Worm (Caenorhabditis elegans): ENCODE measurements around the gene his-4.

DNA sequence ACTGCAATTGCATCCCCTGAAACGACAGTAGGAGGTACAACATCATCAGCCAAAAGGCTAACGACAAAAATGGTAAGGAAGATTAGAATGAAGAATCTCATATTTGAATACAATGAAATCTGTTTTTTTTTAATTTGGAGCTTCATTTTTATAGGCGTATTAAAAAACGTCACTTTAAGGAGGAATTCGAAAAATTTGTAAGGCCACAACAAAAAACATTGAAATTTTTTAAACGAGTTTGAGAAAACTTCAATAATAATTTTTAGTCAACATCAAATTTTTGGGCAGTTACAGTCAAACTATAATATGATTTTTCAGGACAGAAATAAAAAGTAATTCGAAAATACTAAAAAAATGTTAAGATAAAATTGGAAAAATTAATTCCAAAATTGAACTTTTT, 22.5 kb upstream of the his-4 start, which contains the start of gene F14H3.14:
- TF ChIP-seq pat-9 (tag; optimal IDR thresholded peaks at IDR 0.05) (no peak), ref-2 (tag; optimal IDR thresholded peaks at IDR 0.05) (no peak)
